Fruit fly (Drosophila melanogaster) whole organism, larva: ENCODE data around the gene org-1.

Source experiments
- noc ChIP-seq: fragments of 200-800 bp; sonication (Bioruptor generic); optimal IDR thresholded peaks from 3 replicates; lab custom pipeline; 2019; ENCODE audit warnings: missing biosample characterization, mild to moderate bottlenecking, missing genetic modification characterization, moderate library complexity

Gene org-1

dm6 chrX:8479031-8479568 is 24.2 kb upstream of the org-1 start, which contains the start of gene Cp36:
TSS of gene Cp36 (plus strand) at chrX:8479319.
- no peak for TF ChIP-seq noc (tag; lab: Kevin White, UChicago)

dm6 chrX:8476817-8477216 is 21.9 kb upstream of the org-1 start, which contains the start of gene Cp7Fc:
TSS of gene Cp7Fc (plus strand) at chrX:8477117.
- no peak for TF ChIP-seq noc (tag; lab: Kevin White, UChicago)

dm6 chrX:8475657-8476056 is 20.8 kb upstream of the org-1 start:
- TF ChIP-seq noc (tag; lab: Kevin White, UChicago): no peak

dm6 chrX:8473339-8473887 is 18.5 kb upstream of the org-1 start, which contains the start of gene Cp7Fb:
TSS of gene Cp7Fb (plus strand) at chrX:8473837.
- no peak for TF ChIP-seq noc (tag; lab: Kevin White, UChicago)

dm6 chrX:8470588-8470987 is 15.7 kb upstream of the org-1 start, which contains the start of gene Cp7Fa:
TSS of gene Cp7Fa (plus strand) at chrX:8470888.
- no peak for TF ChIP-seq noc (tag; lab: Kevin White, UChicago)

dm6 chrX:8469606-8470005 is 14.7 kb upstream of the org-1 start:
- TF ChIP-seq noc (tag; lab: Kevin White, UChicago): no peak

dm6 chrX:8468962-8469459 is 14.1 kb upstream of the org-1 start, which contains the start of gene CG12116:
TSS of gene CG12116 (minus strand) at chrX:8469012.
- TF ChIP-seq noc (tag; lab: Kevin White, UChicago): peak; percentile 40

dm6 chrX:8466729-8467215 is 11.9 kb upstream of the org-1 start:
- no peak for TF ChIP-seq noc (tag; lab: Kevin White, UChicago)

dm6 chrX:8464378-8465036 is 9.6 kb upstream of the org-1 start, which contains the start of gene Sptr:
TSS of gene Sptr (minus strand) at chrX:8464438.
- TF ChIP-seq noc (tag; lab: Kevin White, UChicago): peak; percentile 96

dm6 chrX:8461147-8461546 is 6.3 kb upstream of the org-1 start, which contains the start of gene Es2:
TSS of gene Es2 (plus strand) at chrX:8461479.
- no peak for TF ChIP-seq noc (tag; lab: Kevin White, UChicago)

dm6 chrX:8460686-8461085 is 5.8 kb upstream of the org-1 start, which contains the start of gene CG15347:
TSS of gene CG15347 (minus strand) at chrX:8460898.
- no peak for TF ChIP-seq noc (tag; lab: Kevin White, UChicago)

dm6 chrX:8460232-8460631 is 5.4 kb upstream of the org-1 start:
- no peak for TF ChIP-seq noc (tag; lab: Kevin White, UChicago)

- no peak for TF ChIP-seq noc (tag; lab: Kevin White, UChicago)
These were observed 4.7 kb upstream of the org-1 start for dm6 chrX:8459452-8460040.

- TF ChIP-seq noc (tag; lab: Kevin White, UChicago): no peak
These were observed 2.7 kb upstream of the org-1 start, which contains the start of gene CG32713 for dm6 chrX:8457532-8457931. TSS of gene CG32713 (minus strand) at chrX:8457632.

- no peak for TF ChIP-seq noc (tag; lab: Kevin White, UChicago)
These were observed 2.7 kb downstream of the org-1 start for dm6 chrX:8452163-8452562.
